Fruit fly (Drosophila melanogaster) whole organism, wandering third instar larva: ENCODE data around the gene Chd1.

Experiments used
- Dfd ChIP-seq: fragments of >200 bp; optimal IDR thresholded peaks from 2 replicates; lab custom pipeline; 2017; ENCODE audit warnings: missing biosample characterization, missing genetic modification characterization
- Hnf4 ChIP-seq: fragments of 200-800 bp; sonication (Bioruptor generic); optimal IDR thresholded peaks from 2 replicates; lab custom pipeline; 2016; ENCODE audit warnings: missing biosample characterization, mild to moderate bottlenecking, missing genetic modification characterization
- brk ChIP-seq: fragments of 200-800 bp; sonication (Bioruptor generic); optimal IDR thresholded peaks from 2 replicates; lab custom pipeline; 2016; ENCODE audit warnings: missing biosample characterization, mild to moderate bottlenecking, missing genetic modification characterization

DNA sequence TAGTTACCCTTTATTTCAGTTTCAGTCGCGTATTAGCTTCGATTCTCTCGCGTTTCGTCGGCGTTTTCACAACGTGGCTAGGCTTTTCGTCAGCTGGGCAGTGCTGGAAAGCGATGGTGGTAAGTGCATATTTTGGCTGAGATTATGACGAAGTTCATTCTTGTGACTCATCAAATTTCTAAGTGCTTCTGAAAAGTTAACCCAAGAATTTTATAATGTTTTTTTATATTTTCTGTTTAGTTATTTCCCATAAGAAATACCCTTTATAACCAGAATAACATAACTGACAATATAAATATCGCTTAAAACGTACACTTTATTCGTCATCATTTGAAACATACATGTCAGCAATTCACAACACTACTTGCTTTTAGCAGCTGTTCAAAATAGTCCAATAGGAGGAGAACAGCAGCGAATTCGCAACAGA is 49.6 kb upstream of the Chd1 start, which contains the start of the genes CG17260 and SerRS:
- TF ChIP-seq Dfd (no peak), Hnf4 (GFP tag; lab: Kevin White, UChicago) (no peak), brk (GFP tag; lab: Kevin White, UChicago) (no peak)
